Worm (Caenorhabditis elegans) whole organism, L3 larva: ENCODE measurements around the gene aakb-1.

Experiments
- R02D3.7 ChIP-seq: fragments of 150-350 bp; optimal IDR thresholded peaks from 2 replicates; lab custom pipeline; 2014; ENCODE audit warnings: missing biosample characterization, missing genetic modification characterization
- fos-1 ChIP-seq: fragments of 150-350 bp; optimal IDR thresholded peaks from 2 replicates; lab custom pipeline; 2014; ENCODE audit warnings: missing biosample characterization, missing genetic modification characterization
- lin-15B ChIP-seq: fragments of 150-350 bp; optimal IDR thresholded peaks from 2 replicates; lab custom pipeline; 2014; ENCODE audit warnings: missing biosample characterization, missing genetic modification characterization
- nhr-11 ChIP-seq: fragments of 150-350 bp; optimal IDR thresholded peaks from 2 replicates; lab custom pipeline; 2014; ENCODE audit warnings: missing biosample characterization, missing genetic modification characterization
- nhr-237 ChIP-seq: fragments of 150-350 bp; optimal IDR thresholded peaks from 2 replicates; lab custom pipeline; 2014; ENCODE audit warnings: missing biosample characterization, missing genetic modification characterization
- nhr-28 ChIP-seq: fragments of 150-350 bp; optimal IDR thresholded peaks from 2 replicates; lab custom pipeline; 2014; ENCODE audit warnings: missing biosample characterization, missing genetic modification characterization
- nhr-77 ChIP-seq: fragments of 150-350 bp; optimal IDR thresholded peaks from 2 replicates; lab custom pipeline; 2014; ENCODE audit warnings: missing biosample characterization, missing genetic modification characterization
- pha-4 ChIP-seq: fragments of 150-350 bp; optimal IDR thresholded peaks from 2 replicates; lab custom pipeline; 2014; ENCODE audit warnings: missing biosample characterization, missing genetic modification reagents, missing genetic modification characterization
- sea-2 ChIP-seq: fragments of 150-350 bp; sonication (generic microtip); optimal IDR thresholded peaks from 4 replicates; lab custom pipeline; 2014; ENCODE audit warnings: missing biosample characterization, missing genetic modification reagents, missing genetic modification characterization
- unc-39 ChIP-seq: sonication (generic microtip); optimal IDR thresholded peaks from 4 replicates; lab custom pipeline; 2017; ENCODE audit warnings: missing biosample characterization, missing genetic modification characterization

ce11 chrX:13744543-13745113 is 10.9 kb upstream of the aakb-1 start:
- TF ChIP-seq nhr-237 (tag; lab: Kevin White, UChicago) (no peak), nhr-77 (tag; lab: Kevin White, UChicago) (no peak), nhr-11 (no peak), nhr-28 (no peak), fos-1 (no peak), lin-15B (tag; lab: Kevin White, UChicago) (no peak), R02D3.7 (tag; lab: Kevin White, UChicago) (no peak), pha-4 (tag; lab: Kevin White, UChicago) (no peak), sea-2 (GFP tag; lab: Kevin White, UChicago) (no peak), unc-39 (tag; lab: Kevin White, UChicago) (no peak)
